Fruit fly (Drosophila melanogaster) whole organism, embryonic: ENCODE results near the gene CG42634.
A peak's percentile ranks its signal among the peaks of the same experiment; 100 is the strongest.

Experiments used
- Abd-B ChIP-seq: fragments of 200-800 bp; sonication (Bioruptor generic); optimal IDR thresholded peaks from 2 replicates; lab custom pipeline; 2018; ENCODE audit warnings: missing biosample characterization, mild to moderate bottlenecking, missing genetic modification characterization, moderate library complexity
- CG10565 ChIP-seq: fragments of 200-800 bp; sonication (Bioruptor generic); optimal IDR thresholded peaks from 3 replicates; lab custom pipeline; 2016; ENCODE audit warnings: missing biosample characterization, mild to moderate bottlenecking, missing genetic modification characterization
- CG10979 ChIP-seq: fragments of 200-800 bp; sonication (Bioruptor generic); optimal IDR thresholded peaks from 2 replicates; lab custom pipeline; 2018; ENCODE audit warnings: missing biosample characterization, mild to moderate bottlenecking, missing genetic modification characterization, moderate library complexity
- CG14860 ChIP-seq: fragments of 200-800 bp; sonication (Bioruptor generic); IDR thresholded peaks from 3 replicates; pipeline ENCODE4 v1.3.6; 2022; ENCODE audit warnings: missing biosample characterization, missing genetic modification characterization; ENCODE audit not compliant: partially characterized antibody
- CG17186 ChIP-seq: fragments of 200-800 bp; sonication (Bioruptor generic); optimal IDR thresholded peaks from 3 replicates; lab custom pipeline; 2017; ENCODE audit warnings: missing biosample characterization, missing genetic modification reagents, missing genetic modification characterization
- CG2129 ChIP-seq: fragments of 200-800 bp; sonication (Bioruptor generic); IDR thresholded peaks from 2 replicates; pipeline ENCODE4 v1.3.6; 2022; ENCODE audit warnings: missing biosample characterization, missing genetic modification characterization; ENCODE audit not compliant: partially characterized antibody
- CG2712 ChIP-seq: fragments of 200-800 bp; optimal IDR thresholded peaks from 3 replicates; lab custom pipeline; 2019; ENCODE audit warnings: missing biosample characterization, mild to moderate bottlenecking, missing genetic modification characterization, moderate library complexity
- CG3163 ChIP-seq: fragments of 200-800 bp; sonication (Bioruptor generic); optimal IDR thresholded peaks from 3 replicates; lab custom pipeline; 2016; ENCODE audit warnings: missing biosample characterization, missing genetic modification characterization
- CG6854 ChIP-seq: fragments of 200-800 bp; sonication (Bioruptor generic); optimal IDR thresholded peaks from 3 replicates; lab custom pipeline; 2017; ENCODE audit warnings: missing biosample characterization, mild to moderate bottlenecking, missing genetic modification characterization
- CG8478 ChIP-seq: fragments of >200 bp; optimal IDR thresholded peaks from 2 replicates; lab custom pipeline; 2018
- CG9609 ChIP-seq: fragments of 200-800 bp; sonication (Bioruptor generic); optimal IDR thresholded peaks from 3 replicates; lab custom pipeline; 2016; ENCODE audit warnings: missing biosample characterization, missing genetic modification characterization
- CG9932 ChIP-seq: fragments of 200-800 bp; sonication (Bioruptor generic); IDR thresholded peaks from 2 replicates; pipeline ENCODE4 v1.3.6; 2022; ENCODE audit warnings: missing biosample characterization, missing genetic modification characterization
- CTCF ChIP-seq: fragments of 200-800 bp; sonication (Bioruptor generic); optimal IDR thresholded peaks from 2 replicates; lab custom pipeline; 2017; ENCODE audit warnings: missing biosample characterization, mild to moderate bottlenecking, missing genetic modification characterization, moderate library complexity
- Dfd ChIP-seq, 2 experiments: fragments of >200 bp; optimal IDR thresholded peaks; 2 replicates each; lab custom pipeline; 2017; ENCODE audit warnings: missing biosample characterization in 2 of 2, missing genetic modification characterization in 2 of 2
- Ets65A ChIP-seq: fragments of 200-800 bp; sonication (Bioruptor generic); peaks from one replicate; lab custom pipeline; 2016; ENCODE audit warnings: missing biosample characterization, missing genetic modification characterization
- Mrtf ChIP-seq: fragments of 200-800 bp; sonication (Bioruptor generic); IDR thresholded peaks from 3 replicates; pipeline ENCODE4 v1.3.6; 2022; ENCODE audit warnings: missing biosample characterization, missing genetic modification characterization
- Sin3A ChIP-seq: fragments of >200 bp; optimal IDR thresholded peaks from 2 replicates; lab custom pipeline; 2018
- bbx ChIP-seq: fragments of 200-800 bp; sonication (Bioruptor generic); IDR thresholded peaks from 2 replicates; pipeline ENCODE4 v1.3.6; 2022; ENCODE audit warnings: missing biosample characterization, missing genetic modification characterization; ENCODE audit not compliant: partially characterized antibody
- caup ChIP-seq: fragments of 200-800 bp; sonication (Bioruptor generic); optimal IDR thresholded peaks from 3 replicates; lab custom pipeline; 2017; ENCODE audit warnings: missing biosample characterization, mild to moderate bottlenecking, missing genetic modification characterization, moderate library complexity; ENCODE audit not compliant: severe bottlenecking
- crol ChIP-seq: fragments of 200-800 bp; sonication (Bioruptor generic); IDR thresholded peaks from 2 replicates; pipeline ENCODE4 v1.3.6; 2022; ENCODE audit warnings: missing biosample characterization, missing genetic modification characterization
- grau ChIP-seq: fragments of 200-800 bp; optimal IDR thresholded peaks from 3 replicates; lab custom pipeline; 2019; ENCODE audit warnings: missing biosample characterization, mild to moderate bottlenecking, missing genetic modification characterization, moderate library complexity
- gsb ChIP-seq: fragments of 200-800 bp; sonication (Bioruptor generic); IDR thresholded peaks from 2 replicates; pipeline ENCODE4 v1.3.6; 2022; ENCODE audit warnings: missing biosample characterization, missing genetic modification characterization
- hb ChIP-seq: fragments of 200-800 bp; sonication (Bioruptor generic); IDR thresholded peaks from 3 replicates; pipeline ENCODE4 v1.3.6; 2022; ENCODE audit warnings: missing biosample characterization, missing genetic modification characterization; ENCODE audit not compliant: partially characterized antibody
- hkb ChIP-seq, 2 experiments: fragments of 200-800 bp in 1 of 2; fragments of >200 bp in 1 of 2; sonication (Bioruptor generic) in 1 of 2; IDR thresholded peaks in 1 of 2; optimal IDR thresholded peaks in 1 of 2; 2 replicates each; pipeline versions ENCODE4 v1.3.6 to Lab custom; 2017 to 2022; ENCODE audit warnings: missing biosample characterization in 1 of 2, missing genetic modification characterization in 1 of 2
- jumu ChIP-seq: fragments of 200-800 bp; sonication (Bioruptor generic); optimal IDR thresholded peaks from 3 replicates; lab custom pipeline; 2016; ENCODE audit warnings: missing biosample characterization, missing genetic modification characterization
- lbe ChIP-seq: fragments of 200-800 bp; sonication (Bioruptor generic); optimal IDR thresholded peaks from 2 replicates; lab custom pipeline; 2016; ENCODE audit warnings: missing biosample characterization, mild to moderate bottlenecking, missing genetic modification characterization
- peb ChIP-seq: fragments of 200-800 bp; sonication (Bioruptor generic); IDR thresholded peaks from 2 replicates; pipeline ENCODE4 v1.3.6; 2022; ENCODE audit warnings: missing biosample characterization, missing genetic modification characterization
- phol ChIP-seq: fragments of 200-800 bp; sonication (Bioruptor generic); optimal IDR thresholded peaks from 3 replicates; lab custom pipeline; 2018; ENCODE audit warnings: missing biosample characterization, mild to moderate bottlenecking, missing genetic modification characterization, moderate library complexity
- ranshi ChIP-seq: fragments of 200-800 bp; sonication (Bioruptor generic); IDR thresholded peaks from 2 replicates; pipeline ENCODE4 v1.3.6; 2022; ENCODE audit warnings: missing biosample characterization, missing genetic modification characterization
- sens ChIP-seq: fragments of 200-800 bp; sonication (Bioruptor generic); peaks from one replicate; lab custom pipeline; 2016; ENCODE audit warnings: missing biosample characterization, missing genetic modification characterization
- tap ChIP-seq: fragments of 200-800 bp; optimal IDR thresholded peaks from 3 replicates; lab custom pipeline; 2019; ENCODE audit warnings: missing biosample characterization, mild to moderate bottlenecking, missing genetic modification characterization, moderate library complexity

Gene CG42634

dm6 chr2L:17963710-17964109, 44.0 kb upstream of the CG42634 start:
- TF ChIP-seq CG3163 (GFP tag; lab: Kevin White, UChicago) (no peak), CG9609 (no peak), CTCF (GFP tag; lab: Kevin White, UChicago) (peak; percentile 75), CG6854 (GFP tag; lab: Kevin White, UChicago) (no peak), CG10979 (tag; lab: Kevin White, UChicago) (peak; percentile 64), Sin3A (no peak), CG10565 (GFP tag; lab: Kevin White, UChicago) (no peak), hb (GFP tag; lab: Robert Waterston, UW) (no peak), CG2129 (GFP tag; lab: Robert Waterston, UW) (no peak), CG9932 (GFP tag; lab: Robert Waterston, UW) (no peak), peb (no peak), grau (no peak), jumu (GFP tag; lab: Kevin White, UChicago) (no peak), caup (GFP tag; lab: Kevin White, UChicago) (no peak), tap (tag; lab: Kevin White, UChicago) (no peak)

- TF ChIP-seq crol (GFP tag; lab: Robert Waterston, UW) (peak; percentile 35; the same call in 1 of the 2 replicates), lbe (no peak), Mrtf (0 out of 3 replicates have a peak, but pooled peaks have one; percentile 25)
Measured at dm6 chr2L:17972999-17973398, 34.7 kb upstream of the CG42634 start.

- TF ChIP-seq phol, result no peak
- TF ChIP-seq sens, result peak; percentile 56
Measured at dm6 chr2L:17982372-17982771, 25.4 kb upstream of the CG42634 start, which contains the start of gene btv. Gene btv, minus strand, starts transcription at chr2L:17982472.

- TF ChIP-seq gsb (GFP tag; lab: Robert Waterston, UW), result no peak
- TF ChIP-seq Abd-B, result no peak
- no peak for TF ChIP-seq Dfd (GFP tag; optimal IDR thresholded peaks at IDR 0.05; lab: Kevin White, UChicago)
- TF ChIP-seq Ets65A, result peak; percentile 79
Measured at dm6 chr2L:17986099-17986498, 21.6 kb upstream of the CG42634 start, which contains the start of gene CG5681. Gene CG5681, plus strand, starts transcription at chr2L:17986399.

- TF ChIP-seq CG14860 (GFP tag; lab: Robert Waterston, UW), result 0 out of 3 replicates have a peak, but pooled peaks have one; percentile 22
- TF ChIP-seq bbx (GFP tag; lab: Robert Waterston, UW), result no peak
- TF ChIP-seq hkb (optimal IDR thresholded peaks at IDR 0.05; lab: Kevin White, UChicago), result peak; percentile 60
- TF ChIP-seq hkb (GFP tag; IDR thresholded peaks at IDR 0.05; lab: Robert Waterston, UW), result no peak
- TF ChIP-seq ranshi (GFP tag; lab: Robert Waterston, UW), result no peak
- TF ChIP-seq sens, result peak; percentile 29
- TF ChIP-seq CG8478 (lab: Kevin White, UChicago), result peak; percentile 77
Measured at dm6 chr2L:17988955-17989354, 18.8 kb upstream of the CG42634 start.

- TF ChIP-seq CG17186 (GFP tag; lab: Kevin White, UChicago) (no peak), sens (peak; percentile 48), CG2712 (tag; lab: Kevin White, UChicago) (no peak)
Measured at dm6 chr2L:17990118-17990517, 17.6 kb upstream of the CG42634 start, which contains the start of gene Prosbeta5R2. Gene Prosbeta5R2, plus strand, starts transcription at chr2L:17990418.
